Fruit fly (Drosophila melanogaster) whole organism, prepupa: ENCODE results near the gene CG46314.

ENCODE experiments used
- CG10631 ChIP-seq: fragments of 200-800 bp; sonication (Bioruptor generic); optimal IDR thresholded peaks from 2 replicates; lab custom pipeline; 2016; ENCODE audit warnings: missing biosample characterization, missing genetic modification characterization
- acj6 ChIP-seq: fragments of 200-800 bp; sonication (Bioruptor generic); optimal IDR thresholded peaks from 3 replicates; lab custom pipeline; 2016; ENCODE audit warnings: missing biosample characterization, missing genetic modification characterization
- svp ChIP-seq: fragments of 200-800 bp; sonication (Bioruptor generic); peaks from one replicate; lab custom pipeline; 2016; ENCODE audit warnings: missing biosample characterization, missing genetic modification characterization

CG46314 gene

DNA sequence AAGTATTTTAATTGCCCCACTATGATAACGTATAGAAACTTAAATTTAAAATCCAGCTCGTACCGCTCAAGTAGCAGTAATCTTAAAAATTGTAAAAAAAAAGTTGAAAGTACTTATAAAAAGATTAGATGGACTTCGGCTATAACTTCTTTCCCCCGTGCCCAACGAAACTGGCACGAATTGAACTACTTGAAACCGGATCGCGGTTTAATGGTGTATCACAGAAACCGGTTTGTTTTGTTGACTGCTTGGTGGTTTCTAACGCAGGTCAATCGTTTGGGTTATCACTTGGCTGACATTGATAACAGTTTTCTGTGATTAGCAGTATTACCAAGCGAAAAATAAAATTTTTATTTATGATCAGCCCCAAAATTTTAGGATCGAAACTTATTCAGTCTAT is 53.1 kb downstream of the CG46314 start:
- TF ChIP-seq acj6 (GFP tag; lab: Kevin White, UChicago) (no peak), CG10631 (GFP tag; lab: Kevin White, UChicago) (no peak), svp (GFP tag; lab: Kevin White, UChicago) (peak; percentile 42)
